Fruit fly (Drosophila melanogaster): ENCODE data around the gene CG12446.

CG12446 gene

DNA sequence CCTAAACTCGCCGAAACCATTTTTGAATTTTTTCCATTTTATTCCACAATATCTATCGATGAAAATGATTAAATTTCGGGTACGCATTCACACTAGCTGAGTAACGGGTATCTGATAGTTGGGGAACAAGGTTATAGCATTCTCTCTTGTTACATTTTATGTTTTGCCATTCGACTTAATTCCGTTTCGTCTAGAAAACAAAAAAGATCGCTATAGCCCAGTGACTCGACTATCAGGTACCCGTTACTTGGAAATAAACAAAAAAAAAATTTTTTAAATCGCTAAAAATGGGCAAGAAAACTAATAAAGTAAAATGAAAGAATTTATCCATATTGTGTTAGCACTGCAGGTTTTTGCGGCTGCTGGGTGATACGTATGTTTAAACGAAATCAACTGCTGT is 26.7 kb upstream of the CG12446 start:
- TF ChIP-seq CG9948 (tag; optimal IDR thresholded peaks at IDR 0.05) = no peak
- TF ChIP-seq CG32121 (GFP tag; IDR thresholded peaks at IDR 0.05) = no peak
- no peak for TF ChIP-seq CG13204 (GFP tag; optimal IDR thresholded peaks at IDR 0.05)
- TF ChIP-seq CG10348 (GFP tag; IDR thresholded peaks at IDR 0.05) = no peak
- no peak for TF ChIP-seq Pif1B (GFP tag; optimal IDR thresholded peaks at IDR 0.05)
- TF ChIP-seq EcR (GFP tag; optimal IDR thresholded peaks at IDR 0.05) = no peak
- TF ChIP-seq CG15710 (tag; optimal IDR thresholded peaks at IDR 0.05) = no peak
- TF ChIP-seq fd96Ca (GFP tag; IDR thresholded peaks at IDR 0.05) = no peak
- no peak for TF ChIP-seq rn (GFP tag; IDR thresholded peaks at IDR 0.05)
- TF ChIP-seq gl (tag; optimal IDR thresholded peaks at IDR 0.05) = no peak
- TF ChIP-seq CG17806 (tag; optimal IDR thresholded peaks at IDR 0.05) = no peak
- no peak for TF ChIP-seq D1 (tag; optimal IDR thresholded peaks at IDR 0.05)
- no peak for TF ChIP-seq CG4496 (GFP tag; IDR thresholded peaks at IDR 0.05)

DNA sequence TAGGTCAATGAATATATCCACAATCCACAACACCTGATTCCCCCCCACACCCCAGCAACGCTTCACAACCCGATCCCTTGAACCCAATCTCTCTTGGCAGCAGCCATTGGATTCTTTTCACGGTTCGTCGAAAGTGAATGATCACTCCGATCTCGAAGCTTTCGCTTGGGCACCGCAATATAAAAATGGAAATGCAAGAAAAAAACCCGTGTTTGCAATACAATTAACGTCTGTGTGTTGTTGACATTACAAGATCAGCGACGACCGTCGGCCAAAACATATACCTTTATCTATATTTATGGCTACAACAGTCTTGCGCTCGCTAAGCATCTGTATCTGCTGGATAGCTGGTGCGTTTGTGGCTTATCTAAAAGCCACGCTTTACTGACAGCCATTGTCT is 25.6 kb upstream of the CG12446 start:
- TF ChIP-seq EcR (GFP tag; optimal IDR thresholded peaks at IDR 0.05) = peak; percentile 9
- TF ChIP-seq Pif1A (GFP tag; optimal IDR thresholded peaks at IDR 0.05) = peak; percentile 33
- TF ChIP-seq CG17806 (tag; optimal IDR thresholded peaks at IDR 0.05) = no peak
- peak; percentile 4 for TF ChIP-seq gl (tag; optimal IDR thresholded peaks at IDR 0.05)

DNA sequence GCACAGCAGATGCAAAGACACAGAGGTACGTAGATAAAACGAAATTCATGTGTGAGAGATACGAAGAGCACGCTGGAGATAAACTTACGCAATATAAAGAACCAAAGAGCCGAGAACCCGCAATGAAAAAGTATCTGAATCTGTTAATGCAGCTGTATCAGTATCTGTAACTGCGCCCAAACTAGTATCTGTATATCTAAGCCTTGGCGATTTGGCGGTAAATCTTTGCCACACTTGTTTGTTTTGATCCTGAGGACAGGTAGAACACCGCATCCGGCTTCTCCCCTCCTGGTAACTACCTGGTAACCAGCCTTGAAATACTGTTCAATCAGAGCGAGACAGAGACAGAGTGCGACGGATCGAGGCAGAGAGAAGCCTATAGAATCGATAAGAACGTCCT is 24.7 kb upstream of the CG12446 start:
- TF ChIP-seq CG32121 (GFP tag; IDR thresholded peaks at IDR 0.05) = no peak
- no peak for TF ChIP-seq CG8301 (tag; optimal IDR thresholded peaks at IDR 0.05)
- TF ChIP-seq CG14655 (GFP tag; optimal IDR thresholded peaks at IDR 0.05) = no peak
- no peak for TF ChIP-seq Pif1A (GFP tag; optimal IDR thresholded peaks at IDR 0.05)
- TF ChIP-seq Pif1B (GFP tag; optimal IDR thresholded peaks at IDR 0.05) = no peak
- TF ChIP-seq EcR (GFP tag; optimal IDR thresholded peaks at IDR 0.05) = no peak
- TF ChIP-seq CG8159 (tag; optimal IDR thresholded peaks at IDR 0.05) = no peak
- TF ChIP-seq CG10348 (GFP tag; IDR thresholded peaks at IDR 0.05) = no peak
- no peak for TF ChIP-seq CG15710 (tag; optimal IDR thresholded peaks at IDR 0.05)
- TF ChIP-seq CG12605 (GFP tag; IDR thresholded peaks at IDR 0.05) = no peak
- no peak for TF ChIP-seq rn (GFP tag; IDR thresholded peaks at IDR 0.05)
- TF ChIP-seq CG4496 (GFP tag; IDR thresholded peaks at IDR 0.05) = no peak
- TF ChIP-seq Ets98B (GFP tag; IDR thresholded peaks at IDR 0.05) = no peak

DNA sequence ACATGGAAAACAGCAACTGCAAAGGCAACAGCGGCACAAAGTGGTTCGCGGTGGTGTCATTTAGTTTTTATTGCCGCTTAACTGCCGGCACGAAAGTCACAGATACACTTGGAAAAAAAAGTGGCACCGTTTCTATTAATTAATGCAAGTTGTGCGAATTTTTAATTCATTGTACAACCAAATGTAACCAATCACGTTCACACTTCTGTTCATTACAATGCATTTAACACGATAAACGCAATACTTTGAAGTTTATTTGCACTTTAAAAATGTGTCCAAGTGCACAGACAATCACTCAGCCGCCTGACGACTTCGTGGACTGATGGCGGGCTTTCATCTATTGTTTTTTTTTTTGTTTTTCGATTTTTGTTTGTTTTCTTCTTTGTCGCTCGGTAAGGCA is 21.8 kb upstream of the CG12446 start:
- TF ChIP-seq CG10348 (GFP tag; IDR thresholded peaks at IDR 0.05) (peak; percentile 48; the same call in 1 of the 2 replicates), CG8301 (tag; optimal IDR thresholded peaks at IDR 0.05) (peak; percentile 83), CG12605 (GFP tag; IDR thresholded peaks at IDR 0.05) (peak; percentile 71), EcR (GFP tag; optimal IDR thresholded peaks at IDR 0.05) (no peak), CG15710 (tag; optimal IDR thresholded peaks at IDR 0.05) (peak; percentile 81), CG8159 (tag; optimal IDR thresholded peaks at IDR 0.05) (peak; percentile 68), rn (GFP tag; IDR thresholded peaks at IDR 0.05) (peak; percentile 80), Ets98B (GFP tag; IDR thresholded peaks at IDR 0.05) (peak; percentile 89), Snoo (tag; optimal IDR thresholded peaks at IDR 0.05) (peak; percentile 41), fd96Ca (GFP tag; IDR thresholded peaks at IDR 0.05) (peak; percentile 92), CG13204 (GFP tag; optimal IDR thresholded peaks at IDR 0.05) (peak; percentile 63), CG4496 (GFP tag; IDR thresholded peaks at IDR 0.05) (peak; percentile 95), gl (tag; optimal IDR thresholded peaks at IDR 0.05) (peak; percentile 11), Pif1A (GFP tag; optimal IDR thresholded peaks at IDR 0.05) (peak; percentile 84), Pif1B (GFP tag; optimal IDR thresholded peaks at IDR 0.05) (peak; percentile 78), CG9948 (tag; optimal IDR thresholded peaks at IDR 0.05) (peak; percentile 82), CG32121 (GFP tag; IDR thresholded peaks at IDR 0.05) (peak; percentile 90), D1 (tag; optimal IDR thresholded peaks at IDR 0.05) (no peak), CG34367 (tag; optimal IDR thresholded peaks at IDR 0.05) (peak; percentile 83), CG14655 (GFP tag; optimal IDR thresholded peaks at IDR 0.05) (peak; percentile 83), CG17806 (tag; optimal IDR thresholded peaks at IDR 0.05) (peak; percentile 65)

DNA sequence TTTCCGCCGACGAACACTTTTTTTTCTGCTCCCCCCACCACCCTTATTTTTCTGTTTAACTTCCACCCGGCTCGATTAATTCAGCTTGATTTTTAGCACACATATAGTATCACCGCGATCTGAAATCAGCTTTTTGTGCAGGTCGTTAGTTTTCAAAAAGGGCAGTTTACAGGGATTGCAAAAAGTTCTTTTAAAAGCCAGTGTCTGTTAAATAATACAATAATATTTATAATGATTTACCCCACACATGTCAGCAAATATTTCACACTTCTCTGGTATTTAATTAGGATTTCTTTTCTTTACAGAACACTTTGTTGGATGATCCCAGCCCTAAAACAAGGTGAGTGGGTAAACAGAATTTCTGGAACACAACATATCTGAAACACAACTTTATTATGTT is 20.4 kb upstream of the CG12446 start, which contains the start of gene CG42346:
TSS of gene CG42346 (plus strand) at position 301 of the 400 bp plus-strand sequence.
- TF ChIP-seq gl (tag; optimal IDR thresholded peaks at IDR 0.05) (no peak), CG8301 (tag; optimal IDR thresholded peaks at IDR 0.05) (no peak), Ets98B (GFP tag; IDR thresholded peaks at IDR 0.05) (no peak), Pif1B (GFP tag; optimal IDR thresholded peaks at IDR 0.05) (no peak), CG34367 (tag; optimal IDR thresholded peaks at IDR 0.05) (no peak), CG4496 (GFP tag; IDR thresholded peaks at IDR 0.05) (no peak), rn (GFP tag; IDR thresholded peaks at IDR 0.05) (no peak), CG9948 (tag; optimal IDR thresholded peaks at IDR 0.05) (no peak), fd96Ca (GFP tag; IDR thresholded peaks at IDR 0.05) (no peak), CG17806 (tag; optimal IDR thresholded peaks at IDR 0.05) (no peak), CG10348 (GFP tag; IDR thresholded peaks at IDR 0.05) (no peak)

DNA sequence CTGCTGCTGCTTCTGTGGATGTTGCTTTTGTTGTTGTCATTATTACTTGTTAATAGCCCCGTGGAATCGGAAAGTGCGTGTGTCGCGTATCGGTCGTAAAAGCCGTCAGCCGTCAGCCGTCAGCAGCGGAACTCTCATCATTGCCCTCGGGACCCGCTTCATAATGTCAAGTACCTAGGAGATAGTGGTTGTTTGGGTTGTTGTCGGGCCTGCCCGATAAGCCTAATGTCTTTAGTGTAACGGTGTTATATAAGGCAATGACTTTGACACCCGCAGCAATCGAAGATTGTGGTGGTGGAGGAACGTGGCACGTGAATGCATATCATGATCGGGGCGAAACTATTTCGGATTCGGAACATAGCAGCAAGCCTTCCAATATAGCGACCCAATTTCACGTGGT is 18.8 kb upstream of the CG12446 start:
- TF ChIP-seq EcR (GFP tag; optimal IDR thresholded peaks at IDR 0.05) (peak; percentile 6), Pif1A (GFP tag; optimal IDR thresholded peaks at IDR 0.05) (no peak), CG17806 (tag; optimal IDR thresholded peaks at IDR 0.05) (no peak), CG12605 (GFP tag; IDR thresholded peaks at IDR 0.05) (no peak), CG4496 (GFP tag; IDR thresholded peaks at IDR 0.05) (no peak), CG15710 (tag; optimal IDR thresholded peaks at IDR 0.05) (no peak)

DNA sequence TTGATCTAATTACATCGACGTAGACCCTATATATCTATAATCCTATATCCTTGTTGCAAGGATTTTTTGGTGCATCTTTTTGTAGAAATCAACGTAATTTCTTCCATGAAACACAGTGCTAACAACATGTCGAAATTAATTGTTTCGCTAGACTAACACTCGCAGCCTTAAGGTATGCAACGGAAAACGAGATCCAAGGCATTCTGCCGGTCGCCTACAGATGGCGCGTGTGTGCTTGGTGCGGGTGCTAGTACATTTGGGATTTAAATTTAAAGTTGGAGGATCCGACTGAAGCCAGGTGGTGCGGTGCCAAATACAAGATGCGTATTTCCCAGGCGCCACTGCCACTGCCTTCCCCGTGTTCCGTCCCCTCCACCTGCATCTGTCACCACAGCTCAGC is 12.9 kb upstream of the CG12446 start:
- TF ChIP-seq fd96Ca (GFP tag; IDR thresholded peaks at IDR 0.05) (no peak), EcR (GFP tag; optimal IDR thresholded peaks at IDR 0.05) (no peak), D1 (tag; optimal IDR thresholded peaks at IDR 0.05) (peak; percentile 3)
